Worm (Caenorhabditis elegans) whole organism, late embryonic: Measurements from ENCODE around the gene Y7A5A.2.

Experiments used
- ceh-34 ChIP-seq: sonication (generic microtip); optimal IDR thresholded peaks from 2 replicates; lab custom pipeline; 2016; ENCODE audit warnings: mild to moderate bottlenecking, missing genetic modification characterization, missing compliant biosample characterization
- elt-2 ChIP-seq: sonication (generic microtip); optimal IDR thresholded peaks from 2 replicates; lab custom pipeline; 2016; ENCODE audit warnings: missing genetic modification reagents, missing genetic modification characterization, missing compliant biosample characterization
- madf-2 ChIP-seq: sonication (generic microtip); optimal IDR thresholded peaks from 2 replicates; lab custom pipeline; 2017; ENCODE audit warnings: missing genetic modification characterization, missing compliant biosample characterization
- pqm-1 ChIP-seq: sonication (generic microtip); optimal IDR thresholded peaks from 2 replicates; lab custom pipeline; 2016; ENCODE audit warnings: missing genetic modification characterization, missing compliant biosample characterization

DNA sequence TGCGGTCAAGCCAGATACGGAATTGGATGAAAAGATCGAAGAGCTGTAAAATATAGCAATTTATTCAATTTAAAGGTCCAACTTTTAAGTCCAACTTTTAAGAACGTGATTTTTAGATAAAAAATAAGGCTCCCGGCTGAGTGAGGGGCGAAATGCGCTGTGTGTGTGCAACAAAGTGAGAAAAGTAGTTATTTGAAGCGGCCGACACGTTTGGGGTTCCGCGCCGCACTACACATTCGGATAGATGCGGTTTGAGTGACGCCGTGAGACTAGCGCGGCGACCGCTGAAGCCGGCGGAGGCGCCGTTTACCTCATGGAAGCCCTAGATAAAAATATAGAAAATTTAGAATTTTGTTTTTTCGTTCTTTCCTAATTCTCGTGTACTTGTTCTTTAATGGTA, 1.7 kb downstream of the Y7A5A.2 start:
- no peak for TF ChIP-seq pqm-1
- no peak for TF ChIP-seq elt-2
- TF ChIP-seq ceh-34 (tag; lab: Kevin White, UChicago), result no peak
- no peak for TF ChIP-seq madf-2
